Worm (Caenorhabditis elegans): ENCODE measurements around the gene R05H10.3.

DNA sequence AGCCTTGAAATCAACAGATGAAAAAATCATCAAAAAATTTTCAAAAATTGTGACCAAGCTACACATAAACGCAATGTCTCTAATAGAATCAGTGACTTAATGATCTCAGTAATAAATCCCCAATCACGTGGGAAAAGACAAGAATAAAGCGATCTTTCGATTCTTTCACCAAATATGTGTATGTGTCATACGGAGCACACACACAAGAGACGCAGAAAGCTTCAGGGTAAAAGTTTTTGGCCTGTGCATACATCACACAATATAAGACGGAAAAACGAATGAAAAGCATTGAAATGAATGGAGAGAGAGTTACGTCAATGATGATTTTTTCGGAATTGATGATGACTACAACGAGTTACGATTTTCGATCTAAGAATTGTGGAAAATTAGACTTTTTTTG, 49.3 kb upstream of the R05H10.3 start:
- TF ChIP-seq sptf-1 (tag; optimal IDR thresholded peaks at IDR 0.05), result no peak
- TF ChIP-seq mab-5 (tag; optimal IDR thresholded peaks at IDR 0.05), result no peak
- no peak for TF ChIP-seq ztf-11 (tag; optimal IDR thresholded peaks at IDR 0.05)
- TF ChIP-seq snpc-4 (tag; optimal IDR thresholded peaks at IDR 0.05), result no peak
- no peak for TF ChIP-seq lin-13 (tag; optimal IDR thresholded peaks at IDR 0.05)
- TF ChIP-seq elt-1 (tag; optimal IDR thresholded peaks at IDR 0.05; ENCODE audit: borderline replicate concordance, insufficient read depth), result no peak

All from whole organism, mixed stage, embryonic.